Fruit fly (Drosophila melanogaster): ENCODE results near the gene Chro.

DNA sequence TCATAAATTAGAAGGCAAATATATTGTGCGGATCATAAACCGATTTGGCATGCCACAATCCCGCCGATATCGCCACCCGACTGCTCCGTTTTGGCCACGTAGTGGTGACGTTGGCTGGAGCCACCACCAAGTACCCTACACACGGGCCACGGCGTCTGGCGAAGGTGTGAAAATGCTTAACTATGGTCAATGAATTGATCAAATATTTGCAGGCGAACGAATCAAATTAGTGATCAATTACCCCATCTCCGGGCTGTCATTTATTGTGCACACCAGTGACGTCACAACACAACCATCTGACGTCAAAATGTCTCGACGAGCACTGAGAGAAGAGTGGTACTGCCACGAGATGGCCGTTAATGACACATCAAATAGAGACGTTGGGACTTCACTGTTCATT, 8.9 kb upstream of the Chro start:
- TF ChIP-seq CG8478 (optimal IDR thresholded peaks at IDR 0.05) (no peak), CTCF (optimal IDR thresholded peaks at IDR 0.05) (no peak)

All from S2 (cell line).